Worm (Caenorhabditis elegans): ENCODE measurements around the gene aat-6.

Gene aat-6

ce11 chrV:11428728-11429127 lies 41.7 kb downstream of the aat-6 start:
- TF ChIP-seq egrh-3 (GFP tag; IDR thresholded peaks at IDR 0.05) (no peak), egl-18 (GFP tag; IDR thresholded peaks at IDR 0.05) (no peak), mxl-1 (tag; optimal IDR thresholded peaks at IDR 0.05) (no peak), unc-62 (GFP tag; optimal IDR thresholded peaks at IDR 0.05) (no peak), ets-4 (GFP tag; optimal IDR thresholded peaks at IDR 0.05) (no peak), ztf-25 (GFP tag; IDR thresholded peaks at IDR 0.05) (no peak), dpl-1 (GFP tag; optimal IDR thresholded peaks at IDR 0.05) (no peak), rpc-1 (optimal IDR thresholded peaks at IDR 0.05) (no peak), rpc-1 (tag; optimal IDR thresholded peaks at IDR 0.05) (no peak), ccch-3 (GFP tag; optimal IDR thresholded peaks at IDR 0.05) (no peak), lin-40 (tag; optimal IDR thresholded peaks at IDR 0.05) (no peak), aptf-3 (GFP tag; IDR thresholded peaks at IDR 0.05) (no peak), let-607 (tag; optimal IDR thresholded peaks at IDR 0.05) (no peak), K11D2.4 (GFP tag; IDR thresholded peaks at IDR 0.05) (no peak)

- TF ChIP-seq ztf-25 (GFP tag; IDR thresholded peaks at IDR 0.05) (no peak), F10E7.11 (tag; optimal IDR thresholded peaks at IDR 0.05) (no peak), ZK185.1 (tag; optimal IDR thresholded peaks at IDR 0.05; ENCODE audit: poor library complexity, severe bottlenecking) (no peak), snpc-1.1 (tag; optimal IDR thresholded peaks at IDR 0.05; ENCODE audit: insufficient read depth) (no peak), lin-35 (GFP tag; optimal IDR thresholded peaks at IDR 0.05) (no peak), ztf-28 (GFP tag; IDR thresholded peaks at IDR 0.05) (no peak), tbp1 (GFP tag; optimal IDR thresholded peaks at IDR 0.05) (no peak), ztf-22 (GFP tag; optimal IDR thresholded peaks at IDR 0.05) (no peak), egl-44 (GFP tag; IDR thresholded peaks at IDR 0.05) (no peak), let-607 (tag; optimal IDR thresholded peaks at IDR 0.05) (no peak), lsy-27 (tag; optimal IDR thresholded peaks at IDR 0.05; ENCODE audit: borderline replicate concordance, insufficient read depth) (no peak), D2030.7 (GFP tag; IDR thresholded peaks at IDR 0.05) (no peak), tlf-1 (GFP tag; optimal IDR thresholded peaks at IDR 0.05) (no peak), sea-2 (GFP tag; IDR thresholded peaks at IDR 0.05) (no peak), F39B2.1 (GFP tag; IDR thresholded peaks at IDR 0.05) (no peak), snpc-1.3 (tag; optimal IDR thresholded peaks at IDR 0.05; ENCODE audit: insufficient read depth) (no peak), pha-4 (tag; optimal IDR thresholded peaks at IDR 0.05) (no peak)
These were observed 45.9 kb downstream of the aat-6 start, which contains the start of gene T26H10.2 for ce11 chrV:11424565-11424964. T26H10.2 (minus strand) TSS chrV:11424665.

DNA sequence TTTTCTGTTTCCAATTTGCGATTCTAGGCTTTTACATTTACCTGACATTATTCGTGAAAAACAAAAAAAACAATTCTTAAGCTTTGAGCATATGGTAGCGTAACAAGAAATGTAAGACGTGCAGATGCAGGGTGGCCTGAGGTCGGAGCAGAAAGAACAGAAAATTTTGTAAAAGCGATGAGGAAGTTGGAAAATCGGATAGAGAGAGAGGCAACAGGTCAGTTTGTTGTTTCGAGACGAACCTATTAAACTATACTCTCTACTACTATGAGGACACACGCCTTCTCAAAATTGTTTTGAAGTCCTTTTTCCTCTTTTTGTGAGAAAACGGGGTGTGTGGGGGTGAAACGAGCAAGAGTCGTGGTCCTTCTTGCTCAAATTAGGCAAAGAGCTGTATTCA lies 48.9 kb downstream of the aat-6 start, which contains the start of gene des-2:
des-2 (minus strand) TSS at position 101 of the 400 bp plus-strand sequence.
- TF ChIP-seq F22D6.2 (tag; optimal IDR thresholded peaks at IDR 0.05) (no peak), egrh-3 (GFP tag; IDR thresholded peaks at IDR 0.05) (no peak), lir-1 (GFP tag; conservative IDR thresholded peaks at IDR 0.05) (no peak), aptf-3 (GFP tag; IDR thresholded peaks at IDR 0.05) (no peak), attf-6 (GFP tag; IDR thresholded peaks at IDR 0.05) (no peak), lag-1 (GFP tag; IDR thresholded peaks at IDR 0.05) (no peak), gei-17 (GFP tag; optimal IDR thresholded peaks at IDR 0.05) (no peak), F23B12.7 (tag; optimal IDR thresholded peaks at IDR 0.05; ENCODE audit: insufficient read depth) (no peak), him-1 (tag; optimal IDR thresholded peaks at IDR 0.05) (no peak), F10E7.11 (tag; optimal IDR thresholded peaks at IDR 0.05) (no peak), ceh-40 (GFP tag; IDR thresholded peaks at IDR 0.05) (no peak), rec-8 (tag; optimal IDR thresholded peaks at IDR 0.05) (no peak), hlh-12 (tag; optimal IDR thresholded peaks at IDR 0.05) (no peak)

All from whole organism, young adult.